Worm (Caenorhabditis elegans): ENCODE results near the gene dmd-7.
A peak's percentile ranks its signal among the peaks of the same experiment; 100 is the strongest.

The dmd-7 gene

ce11 chrV:6227326-6228246 is 19.1 kb upstream of the dmd-7 start (continued):
- TF ChIP-seq sox-4 (tag; optimal IDR thresholded peaks at IDR 0.05) (peak; percentile 41), madf-2 (tag; optimal IDR thresholded peaks at IDR 0.05) (peak; percentile 50), ceh-2 (tag; optimal IDR thresholded peaks at IDR 0.05) (peak; percentile 71), eyg-1 (tag; optimal IDR thresholded peaks at IDR 0.05) (peak; percentile 31), dmd-4 (tag; optimal IDR thresholded peaks at IDR 0.05; ENCODE audit: borderline replicate concordance) (no peak), Y22D7AL.16 (tag; optimal IDR thresholded peaks at IDR 0.05) (no peak), pros-1 (tag; optimal IDR thresholded peaks at IDR 0.05) (peak; percentile 99), sdc-2 (tag; optimal IDR thresholded peaks at IDR 0.05) (peak; percentile 24), unc-42 (tag; optimal IDR thresholded peaks at IDR 0.05) (peak; percentile 84), che-1 (tag; optimal IDR thresholded peaks at IDR 0.05) (no peak), zip-5 (tag; optimal IDR thresholded peaks at IDR 0.05) (peak; percentile 8), ceh-19 (GFP tag; optimal IDR thresholded peaks at IDR 0.05) (peak; percentile 17), fkh-10 (GFP tag; optimal IDR thresholded peaks at IDR 0.05) (peak; percentile 70), fax-1 (tag; optimal IDR thresholded peaks at IDR 0.05) (peak; percentile 39), unc-55 (GFP tag; optimal IDR thresholded peaks at IDR 0.05) (peak; percentile 83), tbx-2 (tag; optimal IDR thresholded peaks at IDR 0.05) (peak; percentile 90), lim-6 (tag; optimal IDR thresholded peaks at IDR 0.05) (no peak), hlh-15 (tag; optimal IDR thresholded peaks at IDR 0.05) (no peak), odd-2 (tag; optimal IDR thresholded peaks at IDR 0.05) (peak; percentile 10), ceh-30 (tag; optimal IDR thresholded peaks at IDR 0.05) (no peak), ceh-18 (tag; optimal IDR thresholded peaks at IDR 0.05) (peak; percentile 98), elt-2 (tag; optimal IDR thresholded peaks at IDR 0.05) (peak; percentile 60)

DNA sequence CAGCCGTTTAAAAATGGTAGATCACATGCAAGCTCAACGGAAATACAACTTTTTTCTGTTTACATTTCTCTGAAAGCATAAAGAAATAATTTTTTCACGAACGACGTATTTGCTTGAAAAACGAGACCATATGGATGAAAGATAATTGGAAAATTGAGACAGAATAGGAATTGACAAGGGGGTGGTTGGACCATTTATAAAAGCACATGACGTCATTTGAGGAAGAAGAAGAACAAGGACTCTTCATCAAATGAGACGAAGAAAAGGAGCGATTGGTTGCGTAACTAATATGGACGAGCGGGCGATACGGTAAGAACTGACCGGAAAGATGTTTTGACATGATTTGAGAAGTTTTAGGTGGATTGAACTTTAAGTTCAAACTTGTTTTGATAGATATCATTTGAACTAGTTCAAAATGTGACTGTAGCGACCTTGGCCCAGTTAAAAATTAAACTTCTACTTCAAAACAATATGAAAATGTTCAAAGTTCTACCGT is 18.3 kb upstream of the dmd-7 start:
- no peak for TF ChIP-seq elt-4 (tag; optimal IDR thresholded peaks at IDR 0.05)
- TF ChIP-seq dmd-4 (tag; optimal IDR thresholded peaks at IDR 0.05; ENCODE audit: borderline replicate concordance) = no peak
- no peak for TF ChIP-seq F13H6.1 (tag; optimal IDR thresholded peaks at IDR 0.05)
- no peak for TF ChIP-seq fkh-6 (tag; optimal IDR thresholded peaks at IDR 0.05)
- TF ChIP-seq pqm-1 (tag; optimal IDR thresholded peaks at IDR 0.05) = no peak
- peak; percentile 51 for TF ChIP-seq hlh-30 (tag; optimal IDR thresholded peaks at IDR 0.05; ENCODE audit: insufficient read depth)
- no peak for TF ChIP-seq C08G9.2 (tag; optimal IDR thresholded peaks at IDR 0.05)
- TF ChIP-seq nfya-1 (tag; optimal IDR thresholded peaks at IDR 0.05) = peak; percentile 54
- no peak for TF ChIP-seq ref-2 (tag; optimal IDR thresholded peaks at IDR 0.05)
- no peak for TF ChIP-seq ceh-45 (GFP tag; IDR thresholded peaks at IDR 0.05)
- peak; percentile 7 for TF ChIP-seq unc-42 (tag; optimal IDR thresholded peaks at IDR 0.05)
- TF ChIP-seq ceh-22 (tag; optimal IDR thresholded peaks at IDR 0.05) = peak; percentile 10
- TF ChIP-seq gmeb-2 (tag; optimal IDR thresholded peaks at IDR 0.05) = no peak
- TF ChIP-seq ceh-2 (tag; optimal IDR thresholded peaks at IDR 0.05) = no peak
- TF ChIP-seq sdc-2 (tag; optimal IDR thresholded peaks at IDR 0.05) = no peak
- no peak for TF ChIP-seq elt-2 (tag; optimal IDR thresholded peaks at IDR 0.05)
- no peak for TF ChIP-seq ama-1 (optimal IDR thresholded peaks at IDR 0.05)
- TF ChIP-seq hlh-8 (tag; optimal IDR thresholded peaks at IDR 0.05) = no peak
- TF ChIP-seq ceh-6 (GFP tag; optimal IDR thresholded peaks at IDR 0.05) = no peak
- TF ChIP-seq lim-6 (tag; optimal IDR thresholded peaks at IDR 0.05) = no peak
- no peak for TF ChIP-seq hlh-13 (GFP tag; optimal IDR thresholded peaks at IDR 0.05)
- no peak for TF ChIP-seq dve-1 (tag; optimal IDR thresholded peaks at IDR 0.05)
- no peak for TF ChIP-seq pha-2 (tag; optimal IDR thresholded peaks at IDR 0.05)
- TF ChIP-seq unc-55 (GFP tag; optimal IDR thresholded peaks at IDR 0.05) = peak; percentile 1

All from whole organism, late embryonic.